Worm (Caenorhabditis elegans): ENCODE measurements around the gene madf-8.

- TF ChIP-seq ztf-4 (tag; optimal IDR thresholded peaks at IDR 0.05): no peak
- no peak for TF ChIP-seq nhr-11 (tag; optimal IDR thresholded peaks at IDR 0.05)
- TF ChIP-seq aly-2 (tag; optimal IDR thresholded peaks at IDR 0.05): no peak
- no peak for TF ChIP-seq nhr-12 (tag; optimal IDR thresholded peaks at IDR 0.05)
- TF ChIP-seq nhr-6 (tag; optimal IDR thresholded peaks at IDR 0.05): no peak
- TF ChIP-seq mab-5 (tag; optimal IDR thresholded peaks at IDR 0.05): no peak
- no peak for TF ChIP-seq unc-39 (tag; optimal IDR thresholded peaks at IDR 0.05)
- TF ChIP-seq nhr-129 (tag; optimal IDR thresholded peaks at IDR 0.05): peak; percentile 40
- no peak for TF ChIP-seq egl-27 (tag; optimal IDR thresholded peaks at IDR 0.05)
- TF ChIP-seq lin-39 (tag; optimal IDR thresholded peaks at IDR 0.05): no peak
- no peak for TF ChIP-seq ztf-11 (tag; optimal IDR thresholded peaks at IDR 0.05)
Observed at ce11 chrIII:3664224-3664623, 13.6 kb upstream of the madf-8 start, which contains the start of gene C46F11.4.

All from whole organism, L2 larva.